Fruit fly (Drosophila melanogaster) whole organism, embryonic: ENCODE data around the gene Vm26Ac.

Experiments
- ATbp ChIP-seq: fragments of 200-800 bp; sonication (Bioruptor generic); optimal IDR thresholded peaks from 2 replicates; lab custom pipeline; 2017; ENCODE audit warnings: missing biosample characterization, mild to moderate bottlenecking, missing genetic modification characterization, missing genetic modification reagents
- CG11695 ChIP-seq: fragments of 200-800 bp; sonication (Bioruptor generic); IDR thresholded peaks from 3 replicates; pipeline ENCODE4 v1.3.6; 2022; ENCODE audit warnings: missing biosample characterization, missing genetic modification characterization
- CG12071 ChIP-seq: fragments of 200-800 bp; sonication (Bioruptor generic); optimal IDR thresholded peaks from 3 replicates; lab custom pipeline; 2018; ENCODE audit warnings: missing biosample characterization, mild to moderate bottlenecking, missing genetic modification characterization
- CG12299 ChIP-seq: fragments of 200-800 bp; sonication (Bioruptor generic); optimal IDR thresholded peaks from 2 replicates; lab custom pipeline; 2018; ENCODE audit warnings: missing biosample characterization, mild to moderate bottlenecking, missing genetic modification characterization
- CG12659 ChIP-seq: fragments of 200-800 bp; sonication (Bioruptor generic); optimal IDR thresholded peaks from 3 replicates; lab custom pipeline; 2017; ENCODE audit warnings: mild to moderate bottlenecking, missing biosample characterization, missing genetic modification reagents, missing genetic modification characterization
- CG15073 ChIP-seq: fragments of 200-800 bp; sonication (Bioruptor generic); optimal IDR thresholded peaks from 2 replicates; lab custom pipeline; 2016; ENCODE audit warnings: missing biosample characterization, missing genetic modification characterization
- CG17361 ChIP-seq: fragments of 200-800 bp; sonication (Bioruptor generic); IDR thresholded peaks from 3 replicates; pipeline ENCODE4 v1.3.6; 2022; ENCODE audit warnings: missing biosample characterization, missing genetic modification characterization
- CG2199 ChIP-seq: fragments of 200-800 bp; sonication (Bioruptor generic); IDR thresholded peaks from 3 replicates; pipeline ENCODE4 v1.3.6; 2022; ENCODE audit warnings: missing biosample characterization, missing genetic modification characterization
- CG30431 ChIP-seq: fragments of 200-800 bp; sonication (Bioruptor generic); optimal IDR thresholded peaks from 2 replicates; lab custom pipeline; 2017; ENCODE audit warnings: missing biosample characterization, missing genetic modification characterization
- CG31388 ChIP-seq: fragments of 200-800 bp; sonication (Bioruptor generic); optimal IDR thresholded peaks from 2 replicates; lab custom pipeline; 2016; ENCODE audit warnings: missing biosample characterization, missing genetic modification characterization
- CG33557 ChIP-seq: fragments of 200-800 bp; sonication (Bioruptor generic); optimal IDR thresholded peaks from 2 replicates; lab custom pipeline; 2019; ENCODE audit warnings: missing biosample characterization, mild to moderate bottlenecking, missing genetic modification characterization, moderate library complexity
- CG34376 ChIP-seq: fragments of 200-800 bp; sonication (Bioruptor generic); optimal IDR thresholded peaks from 2 replicates; lab custom pipeline; 2018; ENCODE audit warnings: missing biosample characterization, mild to moderate bottlenecking, missing genetic modification characterization
- CG4282 ChIP-seq: fragments of 200-800 bp; sonication (Bioruptor generic); optimal IDR thresholded peaks from 2 replicates; lab custom pipeline; 2016; ENCODE audit warnings: missing biosample characterization, missing genetic modification characterization
- CG4424 ChIP-seq: fragments of 200-800 bp; sonication (Bioruptor generic); optimal IDR thresholded peaks from 3 replicates; lab custom pipeline; 2016; ENCODE audit warnings: missing biosample characterization, missing genetic modification characterization
- CG7987 ChIP-seq: fragments of 200-800 bp; sonication (Bioruptor generic); optimal IDR thresholded peaks from 2 replicates; lab custom pipeline; 2018; ENCODE audit warnings: missing biosample characterization, mild to moderate bottlenecking, missing genetic modification characterization, moderate library complexity
- CG8281 ChIP-seq: fragments of 200-800 bp; sonication (Bioruptor generic); optimal IDR thresholded peaks from 2 replicates; lab custom pipeline; 2018; ENCODE audit warnings: missing biosample characterization, mild to moderate bottlenecking, missing genetic modification characterization, moderate library complexity
- CG8290 ChIP-seq, 3 experiments: fragments of 200-800 bp; sonication (Bioruptor generic); optimal IDR thresholded peaks; 2 replicates each; lab custom pipeline; 2016 to 2019; ENCODE audit warnings: missing biosample characterization in 3 of 3, missing genetic modification characterization in 3 of 3, mild to moderate bottlenecking in 2 of 3, moderate library complexity in 1 of 3
- CG8944 ChIP-seq: fragments of 200-800 bp; sonication (Bioruptor generic); optimal IDR thresholded peaks from 3 replicates; lab custom pipeline; 2016; ENCODE audit warnings: missing biosample characterization, missing genetic modification characterization
- CG9727 ChIP-seq: fragments of 200-800 bp; sonication (Bioruptor generic); optimal IDR thresholded peaks from 3 replicates; lab custom pipeline; 2017; ENCODE audit warnings: missing biosample characterization, mild to moderate bottlenecking, missing genetic modification characterization
- Dbx ChIP-seq: fragments of 200-800 bp; sonication (Bioruptor generic); IDR thresholded peaks from 3 replicates; pipeline ENCODE4 v1.3.6; 2022; ENCODE audit warnings: missing biosample characterization, missing genetic modification characterization
- Gug ChIP-seq: fragments of 200-800 bp; sonication (Bioruptor generic); IDR thresholded peaks from 4 replicates; pipeline ENCODE4 v1.3.6; 2022; ENCODE audit warnings: missing biosample characterization, missing genetic modification characterization
- HLH4C ChIP-seq: fragments of 200-800 bp; sonication (Bioruptor generic); IDR thresholded peaks from 3 replicates; pipeline ENCODE4 v1.3.6; 2022; ENCODE audit warnings: missing biosample characterization, missing genetic modification characterization; ENCODE audit not compliant: partially characterized antibody
- Hmx ChIP-seq: fragments of 200-800 bp; sonication (Bioruptor generic); optimal IDR thresholded peaks from 2 replicates; lab custom pipeline; 2016; ENCODE audit warnings: missing biosample characterization, missing genetic modification characterization
- Mes4 ChIP-seq: fragments of 200-800 bp; sonication (Bioruptor generic); optimal IDR thresholded peaks from 2 replicates; lab custom pipeline; 2016; ENCODE audit warnings: missing biosample characterization, missing genetic modification characterization
- NC2α ChIP-seq: fragments of 200-800 bp; sonication (Bioruptor generic); optimal IDR thresholded peaks from 2 replicates; lab custom pipeline; 2016; ENCODE audit warnings: missing biosample characterization, missing genetic modification characterization
- NFAT ChIP-seq: fragments of 200-800 bp; sonication (Bioruptor generic); IDR thresholded peaks from 2 replicates; pipeline ENCODE4 v1.3.6; 2022; ENCODE audit warnings: missing biosample characterization, missing genetic modification characterization
- Ptx1 ChIP-seq: fragments of 200-800 bp; sonication (Bioruptor generic); IDR thresholded peaks from 2 replicates; pipeline ENCODE4 v1.3.6; 2022; ENCODE audit warnings: missing biosample characterization, missing genetic modification characterization
- Rx ChIP-seq: fragments of 200-800 bp; sonication (Bioruptor generic); IDR thresholded peaks from 2 replicates; pipeline ENCODE4 v1.3.6; 2022; ENCODE audit warnings: missing biosample characterization, missing genetic modification characterization
- Stat92E ChIP-seq, 3 experiments: fragments of >200 bp in 2 of 3; fragments of 200-800 bp in 1 of 3; sonication (Bioruptor generic) in 1 of 3; optimal IDR thresholded peaks; 2 replicates each; lab custom pipeline; 2017 to 2019; ENCODE audit warnings: missing biosample characterization in 3 of 3, missing genetic modification characterization in 3 of 3, mild to moderate bottlenecking in 1 of 3, moderate library complexity in 1 of 3
- Trl ChIP-seq, 3 experiments: fragments of >200 bp in 2 of 3; fragments of 200-800 bp in 1 of 3; sonication (Bioruptor generic) in 1 of 3; optimal IDR thresholded peaks; 2 replicates in 1 of 3; 3 replicates in 2 of 3; lab custom pipeline; 2016 to 2017; ENCODE audit warnings: missing biosample characterization in 1 of 3, missing genetic modification characterization in 1 of 3
- Xbp1 ChIP-seq: fragments of 200-800 bp; sonication (Bioruptor generic); optimal IDR thresholded peaks from 3 replicates; lab custom pipeline; 2016; ENCODE audit warnings: missing biosample characterization, mild to moderate bottlenecking, missing genetic modification characterization
- ab ChIP-seq: fragments of 200-800 bp; sonication (Bioruptor generic); optimal IDR thresholded peaks from 2 replicates; lab custom pipeline; 2016; ENCODE audit warnings: missing biosample characterization, missing genetic modification characterization
- caup ChIP-seq: fragments of 200-800 bp; sonication (Bioruptor generic); optimal IDR thresholded peaks from 3 replicates; lab custom pipeline; 2017; ENCODE audit warnings: missing biosample characterization, mild to moderate bottlenecking, missing genetic modification characterization, moderate library complexity; ENCODE audit not compliant: severe bottlenecking
- da ChIP-seq: fragments of 200-800 bp; sonication (Bioruptor generic); optimal IDR thresholded peaks from 2 replicates; lab custom pipeline; 2016; ENCODE audit warnings: missing biosample characterization, missing genetic modification characterization
- dati ChIP-seq: fragments of 200-800 bp; sonication (Bioruptor generic); IDR thresholded peaks from 2 replicates; pipeline ENCODE4 v1.3.6; 2022; ENCODE audit warnings: missing biosample characterization, missing genetic modification characterization
- grn ChIP-seq: fragments of 200-800 bp; sonication (Bioruptor generic); optimal IDR thresholded peaks from 3 replicates; lab custom pipeline; 2017; ENCODE audit warnings: missing biosample characterization, missing genetic modification characterization
- gt ChIP-seq: fragments of 200-800 bp; sonication (Bioruptor generic); IDR thresholded peaks from 2 replicates; pipeline ENCODE4 v1.3.6; 2022; ENCODE audit warnings: missing biosample characterization, missing genetic modification characterization
- h ChIP-seq: fragments of >200 bp; optimal IDR thresholded peaks from 2 replicates; lab custom pipeline; 2017
- klu ChIP-seq: fragments of 200-800 bp; sonication (Bioruptor generic); IDR thresholded peaks from 2 replicates; pipeline ENCODE4 v1.3.6; 2022; ENCODE audit warnings: missing biosample characterization, missing genetic modification characterization
- mld ChIP-seq: fragments of 200-800 bp; sonication (Bioruptor generic); IDR thresholded peaks from 3 replicates; pipeline ENCODE4 v1.3.6; 2022; ENCODE audit warnings: missing biosample characterization, missing genetic modification characterization; ENCODE audit not compliant: partially characterized antibody
- nerfin-1 ChIP-seq: fragments of 200-800 bp; sonication (Bioruptor generic); optimal IDR thresholded peaks from 3 replicates; lab custom pipeline; 2019; ENCODE audit warnings: missing biosample characterization, mild to moderate bottlenecking, missing genetic modification characterization, moderate library complexity
- prd ChIP-seq, 3 experiments: fragments of >200 bp in 2 of 3; fragments of 200-800 bp in 1 of 3; sonication (Bioruptor generic) in 1 of 3; optimal IDR thresholded peaks in 2 of 3; IDR thresholded peaks in 1 of 3; 2 replicates in 2 of 3; 3 replicates in 1 of 3; pipeline versions ENCODE4 v1.3.6 to Lab custom; 2017 to 2022; ENCODE audit warnings: missing biosample characterization in 1 of 3, missing genetic modification characterization in 1 of 3
- pzg ChIP-seq: fragments of 200-800 bp; sonication (Bioruptor generic); optimal IDR thresholded peaks from 3 replicates; lab custom pipeline; 2018; ENCODE audit warnings: missing biosample characterization, mild to moderate bottlenecking, missing genetic modification characterization, moderate library complexity
- sc ChIP-seq, 3 experiments: fragments of >200 bp in 2 of 3; fragments of 200-800 bp in 1 of 3; sonication (Bioruptor generic) in 1 of 3; optimal IDR thresholded peaks; 2 replicates in 2 of 3; 3 replicates in 1 of 3; lab custom pipeline; 2017; ENCODE audit warnings: mild to moderate bottlenecking in 1 of 3, missing biosample characterization in 1 of 3, missing genetic modification characterization in 1 of 3, missing genetic modification reagents in 1 of 3
- sna ChIP-seq: fragments of 200-800 bp; sonication (Bioruptor generic); IDR thresholded peaks from 2 replicates; pipeline ENCODE4 v1.3.6; 2022; ENCODE audit warnings: missing biosample characterization, missing genetic modification characterization; ENCODE audit not compliant: partially characterized antibody
- so ChIP-seq: fragments of 200-800 bp; sonication (Bioruptor generic); IDR thresholded peaks from 3 replicates; pipeline ENCODE4 v1.3.6; 2022; ENCODE audit warnings: missing biosample characterization, missing genetic modification characterization
- trem ChIP-seq: fragments of 200-800 bp; optimal IDR thresholded peaks from 3 replicates; lab custom pipeline; 2019; ENCODE audit warnings: missing biosample characterization, mild to moderate bottlenecking, missing genetic modification characterization, moderate library complexity
- vnd ChIP-seq: fragments of 200-800 bp; sonication (Bioruptor generic); IDR thresholded peaks from 3 replicates; pipeline ENCODE4 v1.3.6; 2022; ENCODE audit warnings: missing biosample characterization, missing genetic modification characterization; ENCODE audit not compliant: partially characterized antibody
- wek ChIP-seq: fragments of 200-800 bp; sonication (Bioruptor generic); optimal IDR thresholded peaks from 3 replicates; lab custom pipeline; 2018; ENCODE audit warnings: missing biosample characterization, mild to moderate bottlenecking, missing genetic modification characterization, moderate library complexity

Vm26Ac gene

DNA sequence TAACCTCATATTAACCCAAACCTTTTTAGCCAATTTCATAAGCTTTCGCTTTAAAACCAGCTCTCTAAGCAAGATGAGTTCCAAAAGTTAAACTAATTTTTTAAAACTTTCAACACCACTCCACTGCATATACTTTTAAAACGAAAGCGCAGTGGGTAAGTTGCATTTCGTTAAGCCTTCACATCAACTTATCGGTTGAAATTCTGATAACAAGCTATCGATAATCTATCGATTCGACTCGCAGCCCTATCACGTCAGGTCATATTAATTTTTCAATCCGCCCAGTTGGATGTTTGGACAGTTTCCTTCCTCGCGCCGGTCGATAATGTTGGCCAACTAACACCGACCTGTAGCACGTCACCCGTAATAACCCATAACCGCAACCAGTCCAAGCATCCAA lies 27.7 kb upstream of the Vm26Ac start, which contains the start of gene ifc (continued):
- peak; percentile 96 for TF ChIP-seq pzg (GFP tag; lab: Kevin White, UChicago)
- no peak for TF ChIP-seq ab (GFP tag; lab: Kevin White, UChicago)
- no peak for TF ChIP-seq klu
- TF ChIP-seq NFAT (GFP tag; lab: Robert Waterston, UW): no peak
- no peak for TF ChIP-seq h
- TF ChIP-seq nerfin-1 (tag; lab: Kevin White, UChicago): peak; percentile 28
- no peak for TF ChIP-seq CG15073 (GFP tag; lab: Kevin White, UChicago)
- no peak for TF ChIP-seq CG12299 (tag; lab: Kevin White, UChicago)
- TF ChIP-seq CG8944: peak; percentile 40
- no peak for TF ChIP-seq ATbp (GFP tag; lab: Kevin White, UChicago)
- TF ChIP-seq caup (GFP tag; lab: Kevin White, UChicago): peak; percentile 17
- peak; percentile 51; the same call in 3 of the 4 replicates for TF ChIP-seq Gug (GFP tag; lab: Robert Waterston, UW)
- TF ChIP-seq wek (GFP tag; lab: Kevin White, UChicago): peak; percentile 30
- TF ChIP-seq mld: no peak
- TF ChIP-seq grn (GFP tag; lab: Kevin White, UChicago): peak; percentile 47
- peak; percentile 86 for TF ChIP-seq trem (tag; lab: Kevin White, UChicago)
- TF ChIP-seq CG30431 (GFP tag; lab: Kevin White, UChicago): no peak
- no peak for TF ChIP-seq NC2α (GFP tag; lab: Kevin White, UChicago)
- no peak for TF ChIP-seq prd (optimal IDR thresholded peaks at IDR 0.05; lab: Kevin White, UChicago)
- no peak for TF ChIP-seq prd (GFP tag; IDR thresholded peaks at IDR 0.05; lab: Robert Waterston, UW)
- no peak for TF ChIP-seq dati (GFP tag; lab: Robert Waterston, UW)
- peak; percentile 67 for TF ChIP-seq Xbp1
- no peak for TF ChIP-seq gt (GFP tag; lab: Robert Waterston, UW)
- TF ChIP-seq Trl (optimal IDR thresholded peaks at IDR 0.05; lab: Kevin White, UChicago): no peak
- peak; percentile 75 for TF ChIP-seq Trl (GFP tag; optimal IDR thresholded peaks at IDR 0.05; lab: Kevin White, UChicago)
- TF ChIP-seq CG7987 (GFP tag; lab: Kevin White, UChicago): peak; percentile 6
- TF ChIP-seq Rx: no peak
- no peak for TF ChIP-seq CG2199 (GFP tag; lab: Robert Waterston, UW)
- peak; percentile 30 for TF ChIP-seq Mes4 (GFP tag; lab: Kevin White, UChicago)
- TF ChIP-seq CG9727 (GFP tag; lab: Kevin White, UChicago): peak; percentile 54
- TF ChIP-seq vnd (GFP tag; lab: Robert Waterston, UW): no peak
- TF ChIP-seq CG4282: peak; percentile 36
- peak; percentile 89 for TF ChIP-seq CG8290 (GFP tag; optimal IDR thresholded peaks at IDR 0.05; lab: Kevin White, UChicago)
- peak; percentile 43 to 84 for TF ChIP-seq CG8290 (tag; optimal IDR thresholded peaks at IDR 0.05; lab: Kevin White, UChicago)
- TF ChIP-seq da: no peak
- no peak for TF ChIP-seq HLH4C (GFP tag; lab: Robert Waterston, UW)
- no peak for TF ChIP-seq CG11695 (GFP tag; lab: Robert Waterston, UW)
- no peak for TF ChIP-seq Hmx (GFP tag; lab: Kevin White, UChicago)
- TF ChIP-seq CG34376 (GFP tag; lab: Kevin White, UChicago): peak; percentile 33
- TF ChIP-seq CG8281 (tag; lab: Kevin White, UChicago): no peak
- TF ChIP-seq so (GFP tag; lab: Robert Waterston, UW): no peak
- TF ChIP-seq CG4424: peak; percentile 51
- peak; percentile 44 for TF ChIP-seq CG33557 (GFP tag; lab: Kevin White, UChicago)
- TF ChIP-seq Stat92E (GFP tag; optimal IDR thresholded peaks at IDR 0.05; lab: Kevin White, UChicago): peak in 1 of 3 experiments; percentile 14
- no peak for TF ChIP-seq Ptx1 (GFP tag; lab: Robert Waterston, UW)
- TF ChIP-seq CG31388 (GFP tag; lab: Kevin White, UChicago): no peak
- TF ChIP-seq Dbx (GFP tag; lab: Robert Waterston, UW): no peak
- no peak for TF ChIP-seq sna (GFP tag; lab: Robert Waterston, UW)
- no peak for TF ChIP-seq CG12071
- TF ChIP-seq CG17361 (GFP tag; lab: Robert Waterston, UW): no peak
- TF ChIP-seq CG12659 (GFP tag; lab: Kevin White, UChicago): peak; percentile 86
- TF ChIP-seq sc (optimal IDR thresholded peaks at IDR 0.05; lab: Kevin White, UChicago): no peak
- no peak for TF ChIP-seq sc (GFP tag; optimal IDR thresholded peaks at IDR 0.05; lab: Kevin White, UChicago)
